Worm (Caenorhabditis elegans) whole organism, L1 larva: ENCODE data around the gene ceh-36.

Experiments
- ama-1 ChIP-seq: fragments of 150-350 bp; optimal IDR thresholded peaks from 2 replicates; lab custom pipeline; 2014
- blmp-1 ChIP-seq: fragments of 150-350 bp; optimal IDR thresholded peaks from 2 replicates; lab custom pipeline; 2014; ENCODE audit warnings: missing biosample characterization, missing genetic modification characterization
- ceh-8 ChIP-seq: fragments of 200-800 bp; sonication (Bioruptor generic); optimal IDR thresholded peaks from 2 replicates; lab custom pipeline; 2018; ENCODE audit warnings: mild to moderate bottlenecking, missing genetic modification characterization, moderate library complexity, missing compliant biosample characterization
- ceh-90 ChIP-seq: sonication (generic microtip); optimal IDR thresholded peaks from 2 replicates; lab custom pipeline; 2016; ENCODE audit warnings: missing genetic modification characterization, missing compliant biosample characterization
- efl-1 ChIP-seq, 4 experiments: fragments of 150-350 bp; optimal IDR thresholded peaks in 3 of 4; peaks in 1 of 4; 1 replicate in 1 of 4; 2 replicates in 3 of 4; lab custom pipeline; 2014; ENCODE audit warnings: missing biosample characterization in 2 of 4, missing genetic modification characterization in 2 of 4, missing genetic modification reagents in 2 of 4
- mdl-1 ChIP-seq, 2 experiments: fragments of 150-350 bp; optimal IDR thresholded peaks; 2 replicates each; lab custom pipeline; 2014 to 2017; ENCODE audit warnings: missing biosample characterization in 2 of 2, missing genetic modification characterization in 2 of 2, inconsistent platforms in 1 of 2
- nhr-11 ChIP-seq: fragments of 150-350 bp; optimal IDR thresholded peaks from 2 replicates; lab custom pipeline; 2014; ENCODE audit warnings: missing biosample characterization, missing genetic modification characterization
- nhr-237 ChIP-seq: fragments of 150-350 bp; optimal IDR thresholded peaks from 2 replicates; lab custom pipeline; 2014; ENCODE audit warnings: missing biosample characterization, missing genetic modification characterization
- pag-3 ChIP-seq: sonication (generic microtip); optimal IDR thresholded peaks from 2 replicates; lab custom pipeline; 2017; ENCODE audit warnings: missing genetic modification characterization, mild to moderate bottlenecking, missing compliant biosample characterization, antibody characterized with exemption, borderline replicate concordance; ENCODE audit not compliant: insufficient read depth
- tbx-2 ChIP-seq: sonication (generic microtip); optimal IDR thresholded peaks from 2 replicates; lab custom pipeline; 2016; ENCODE audit warnings: missing genetic modification characterization, missing compliant biosample characterization
- unc-62 ChIP-seq: fragments of 150-350 bp; optimal IDR thresholded peaks from 2 replicates; lab custom pipeline; 2014; ENCODE audit warnings: missing biosample characterization, missing genetic modification reagents, missing genetic modification characterization
- ztf-11 ChIP-seq, 2 experiments: sonication (generic microtip); optimal IDR thresholded peaks; 2 replicates each; lab custom pipeline; 2016 to 2017; ENCODE audit warnings: missing genetic modification characterization in 2 of 2, missing biosample characterization in 1 of 2, missing compliant biosample characterization in 1 of 2

DNA sequence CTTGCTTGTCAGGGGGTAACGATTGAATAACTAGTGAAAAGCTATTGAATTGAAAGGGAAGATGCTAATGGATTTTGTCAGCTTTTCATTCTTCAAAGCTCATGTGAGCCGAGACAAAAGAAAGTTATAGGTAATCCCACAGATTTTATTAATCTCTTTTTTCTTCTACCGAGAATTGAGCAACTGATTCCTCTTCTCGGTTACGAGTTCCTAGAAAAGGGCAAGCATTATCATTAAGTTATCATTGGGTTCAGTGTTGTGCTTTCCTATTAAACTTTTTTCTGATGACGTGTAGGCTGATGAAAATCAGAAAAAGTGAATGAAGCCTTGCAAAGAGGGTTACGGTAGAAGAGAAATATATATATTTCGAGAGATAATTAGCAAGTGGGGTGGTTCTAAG, 735 bp downstream of the ceh-36 start:
- no peak for TF ChIP-seq unc-62 (GFP tag; lab: Kevin White, UChicago)
- no peak for TF ChIP-seq nhr-237 (tag; lab: Kevin White, UChicago)
- TF ChIP-seq ceh-8 (GFP tag; lab: Kevin White, UChicago): no peak
- TF ChIP-seq ztf-11 (tag; optimal IDR thresholded peaks at IDR 0.05; lab: Kevin White, UChicago): no peak
- no peak for TF ChIP-seq efl-1 (optimal IDR thresholded peaks at IDR 0.05; lab: Kevin White, UChicago)
- TF ChIP-seq efl-1 (GFP tag; optimal IDR thresholded peaks at IDR 0.05 in 1 of 2; lab: Kevin White, UChicago): no peak
- TF ChIP-seq ama-1 (lab: Kevin White, UChicago): no peak
- no peak for TF ChIP-seq blmp-1 (tag; lab: Kevin White, UChicago)
- TF ChIP-seq mdl-1 (tag; optimal IDR thresholded peaks at IDR 0.05; lab: Kevin White, UChicago): no peak
- TF ChIP-seq ceh-90 (tag; lab: Kevin White, UChicago): no peak
- TF ChIP-seq nhr-11 (tag; lab: Kevin White, UChicago): no peak
- TF ChIP-seq pag-3 (tag; lab: Kevin White, UChicago): no peak
- no peak for TF ChIP-seq tbx-2 (tag; lab: Kevin White, UChicago)
